Fruit fly (Drosophila melanogaster) whole organism, embryonic: ENCODE data around the gene asun.

Source experiments
- CG10366 ChIP-seq: fragments of 200-800 bp; sonication (Bioruptor generic); IDR thresholded peaks from 2 replicates; pipeline ENCODE4 v1.3.6; 2022; ENCODE audit warnings: missing biosample characterization, missing genetic modification characterization
- CG10431 ChIP-seq: fragments of 200-800 bp; sonication (Bioruptor generic); optimal IDR thresholded peaks from 3 replicates; lab custom pipeline; 2018; ENCODE audit warnings: missing biosample characterization, mild to moderate bottlenecking, missing genetic modification characterization
- CG10462 ChIP-seq: fragments of 200-800 bp; sonication (Bioruptor generic); optimal IDR thresholded peaks from 2 replicates; lab custom pipeline; 2016; ENCODE audit warnings: missing biosample characterization, missing genetic modification characterization
- CG12155 ChIP-seq: fragments of 200-800 bp; sonication (Bioruptor generic); optimal IDR thresholded peaks from 3 replicates; lab custom pipeline; 2016; ENCODE audit warnings: missing biosample characterization, missing genetic modification characterization
- CG13287 ChIP-seq: fragments of 200-800 bp; sonication (Bioruptor generic); IDR thresholded peaks from 2 replicates; pipeline ENCODE4 v1.3.6; 2022; ENCODE audit warnings: missing biosample characterization, missing genetic modification characterization; ENCODE audit not compliant: partially characterized antibody
- CG13624 ChIP-seq: fragments of 200-800 bp; sonication (Bioruptor generic); optimal IDR thresholded peaks from 2 replicates; lab custom pipeline; 2016; ENCODE audit warnings: missing biosample characterization, missing genetic modification characterization
- CG14710 ChIP-seq: fragments of 200-800 bp; sonication (Bioruptor generic); optimal IDR thresholded peaks from 3 replicates; lab custom pipeline; 2019; ENCODE audit warnings: missing biosample characterization, mild to moderate bottlenecking, missing genetic modification characterization, moderate library complexity
- CG15479 ChIP-seq: fragments of 200-800 bp; sonication (Bioruptor generic); optimal IDR thresholded peaks from 3 replicates; lab custom pipeline; 2019; ENCODE audit warnings: missing biosample characterization, mild to moderate bottlenecking, missing genetic modification characterization, moderate library complexity
- CG17328 ChIP-seq: fragments of 200-800 bp; sonication (Bioruptor generic); IDR thresholded peaks from 2 replicates; pipeline ENCODE4 v1.3.6; 2022; ENCODE audit warnings: missing biosample characterization, missing genetic modification characterization
- CG17612 ChIP-seq: fragments of 200-800 bp; sonication (Bioruptor generic); IDR thresholded peaks from 2 replicates; pipeline ENCODE4 v1.3.6; 2022; ENCODE audit warnings: missing biosample characterization, missing genetic modification characterization
- CG2875 ChIP-seq: fragments of 200-800 bp; sonication (Bioruptor generic); optimal IDR thresholded peaks from 2 replicates; lab custom pipeline; 2017; ENCODE audit warnings: missing biosample characterization, mild to moderate bottlenecking, missing genetic modification characterization, missing genetic modification reagents
- CG43689 ChIP-seq: fragments of 200-800 bp; sonication (Bioruptor generic); IDR thresholded peaks from 2 replicates; pipeline ENCODE4 v1.3.6; 2022; ENCODE audit warnings: missing biosample characterization, missing genetic modification characterization
- CG6683 ChIP-seq: fragments of 200-800 bp; sonication (Bioruptor generic); optimal IDR thresholded peaks from 2 replicates; lab custom pipeline; 2017; ENCODE audit warnings: missing biosample characterization, mild to moderate bottlenecking, missing genetic modification characterization, missing genetic modification reagents
- CG6689 ChIP-seq: fragments of 200-800 bp; sonication (Bioruptor generic); IDR thresholded peaks from 2 replicates; pipeline ENCODE4 v1.3.6; 2022; ENCODE audit warnings: missing biosample characterization, missing genetic modification characterization
- CG7372 ChIP-seq: fragments of 200-800 bp; sonication (Bioruptor generic); IDR thresholded peaks from 2 replicates; pipeline ENCODE4 v1.3.6; 2022; ENCODE audit warnings: missing biosample characterization, missing genetic modification characterization
- CG9932 ChIP-seq: fragments of 200-800 bp; sonication (Bioruptor generic); IDR thresholded peaks from 2 replicates; pipeline ENCODE4 v1.3.6; 2022; ENCODE audit warnings: missing biosample characterization, missing genetic modification characterization
- Doc2 ChIP-seq: fragments of 200-800 bp; sonication (Bioruptor generic); IDR thresholded peaks from 2 replicates; pipeline ENCODE4 v1.3.6; 2022; ENCODE audit warnings: missing biosample characterization, missing genetic modification characterization
- ERR ChIP-seq: fragments of 200-800 bp; sonication (Bioruptor generic); optimal IDR thresholded peaks from 2 replicates; lab custom pipeline; 2016; ENCODE audit warnings: missing biosample characterization, missing genetic modification characterization
- Elba2 ChIP-seq: fragments of 200-800 bp; sonication (Bioruptor generic); optimal IDR thresholded peaks from 3 replicates; lab custom pipeline; 2016; ENCODE audit warnings: missing biosample characterization, missing genetic modification characterization
- HLH3B ChIP-seq: fragments of 200-800 bp; sonication (Bioruptor generic); IDR thresholded peaks from 2 replicates; pipeline ENCODE4 v1.3.6; 2022; ENCODE audit warnings: missing biosample characterization, missing genetic modification characterization
- Hmr ChIP-seq: fragments of 200-800 bp; sonication (Bioruptor generic); optimal IDR thresholded peaks from 3 replicates; lab custom pipeline; 2017; ENCODE audit warnings: mild to moderate bottlenecking, missing biosample characterization, missing genetic modification reagents, missing genetic modification characterization
- Hr51 ChIP-seq, 2 experiments: fragments of 200-800 bp; sonication (Bioruptor generic); optimal IDR thresholded peaks; 2 replicates in 1 of 2; 3 replicates in 1 of 2; lab custom pipeline; 2016 to 2018; ENCODE audit warnings: missing biosample characterization in 2 of 2, missing genetic modification characterization in 2 of 2, mild to moderate bottlenecking in 1 of 2, moderate library complexity in 1 of 2
- Hr78 ChIP-seq, 2 experiments: fragments of 200-800 bp in 1 of 2; fragments of >200 bp in 1 of 2; sonication (Bioruptor generic) in 1 of 2; optimal IDR thresholded peaks; 2 replicates each; lab custom pipeline; 2017 to 2019; ENCODE audit warnings: missing biosample characterization in 2 of 2, missing genetic modification characterization in 2 of 2, mild to moderate bottlenecking in 1 of 2, moderate library complexity in 1 of 2
- NC2α ChIP-seq: fragments of 200-800 bp; sonication (Bioruptor generic); optimal IDR thresholded peaks from 2 replicates; lab custom pipeline; 2016; ENCODE audit warnings: missing biosample characterization, missing genetic modification characterization
- NK7.1 ChIP-seq: fragments of 200-800 bp; sonication (Bioruptor generic); optimal IDR thresholded peaks from 3 replicates; lab custom pipeline; 2016; ENCODE audit warnings: missing biosample characterization, missing genetic modification characterization
- Neu2 ChIP-seq: fragments of 200-800 bp; sonication (Bioruptor generic); optimal IDR thresholded peaks from 3 replicates; lab custom pipeline; 2016; ENCODE audit warnings: missing biosample characterization, missing genetic modification characterization, borderline replicate concordance
- Ptx1 ChIP-seq: fragments of 200-800 bp; sonication (Bioruptor generic); IDR thresholded peaks from 2 replicates; pipeline ENCODE4 v1.3.6; 2022; ENCODE audit warnings: missing biosample characterization, missing genetic modification characterization
- Ravus ChIP-seq: fragments of 200-800 bp; sonication (Bioruptor generic); IDR thresholded peaks from 2 replicates; pipeline ENCODE4 v1.3.6; 2022; ENCODE audit warnings: missing biosample characterization, missing genetic modification characterization
- Sry-δ ChIP-seq: fragments of 200-800 bp; sonication (Bioruptor generic); optimal IDR thresholded peaks from 2 replicates; lab custom pipeline; 2016; ENCODE audit warnings: missing biosample characterization, missing genetic modification characterization
- ash1 ChIP-seq: fragments of 200-800 bp; sonication (Bioruptor generic); optimal IDR thresholded peaks from 2 replicates; lab custom pipeline; 2018; ENCODE audit warnings: missing biosample characterization, mild to moderate bottlenecking, missing genetic modification characterization
- ato ChIP-seq: fragments of 200-800 bp; sonication (Bioruptor generic); IDR thresholded peaks from 2 replicates; pipeline ENCODE4 v1.3.6; 2022; ENCODE audit warnings: missing biosample characterization, missing genetic modification characterization; ENCODE audit not compliant: partially characterized antibody
- bab2 ChIP-seq: fragments of 200-800 bp; sonication (Bioruptor generic); optimal IDR thresholded peaks from 2 replicates; lab custom pipeline; 2016; ENCODE audit warnings: missing biosample characterization, missing genetic modification characterization
- bigmax ChIP-seq: fragments of 200-800 bp; sonication (Bioruptor generic); optimal IDR thresholded peaks from 2 replicates; lab custom pipeline; 2018; ENCODE audit warnings: missing biosample characterization, mild to moderate bottlenecking, missing genetic modification characterization
- btn ChIP-seq: fragments of 200-800 bp; sonication (Bioruptor generic); optimal IDR thresholded peaks from 2 replicates; lab custom pipeline; 2016; ENCODE audit warnings: missing biosample characterization, missing genetic modification characterization
- ci ChIP-seq: fragments of 200-800 bp; sonication (Bioruptor generic); IDR thresholded peaks from 3 replicates; pipeline ENCODE4 v1.3.6; 2022; ENCODE audit warnings: missing biosample characterization, missing genetic modification characterization
- dm ChIP-seq: fragments of 200-800 bp; sonication (Bioruptor generic); optimal IDR thresholded peaks from 3 replicates; lab custom pipeline; 2016; ENCODE audit warnings: missing biosample characterization, missing genetic modification characterization
- dpn ChIP-seq, 2 experiments: fragments of 200-800 bp; sonication (Bioruptor generic); optimal IDR thresholded peaks; 3 replicates each; lab custom pipeline; 2016; ENCODE audit warnings: missing biosample characterization in 2 of 2, missing genetic modification characterization in 2 of 2
- eve ChIP-seq, 2 experiments: fragments of >200 bp; optimal IDR thresholded peaks; 2 replicates each; lab custom pipeline; 2017; ENCODE audit warnings: missing biosample characterization in 2 of 2, missing genetic modification characterization in 2 of 2
- gem ChIP-seq: fragments of 200-800 bp; sonication (Bioruptor generic); optimal IDR thresholded peaks from 2 replicates; lab custom pipeline; 2019; ENCODE audit warnings: missing biosample characterization, mild to moderate bottlenecking, missing genetic modification characterization, moderate library complexity
- kah ChIP-seq: fragments of 200-800 bp; sonication (Bioruptor generic); optimal IDR thresholded peaks from 2 replicates; lab custom pipeline; 2018; ENCODE audit warnings: missing biosample characterization, mild to moderate bottlenecking, missing genetic modification characterization
- lab ChIP-seq: fragments of 200-800 bp; sonication (Bioruptor generic); optimal IDR thresholded peaks from 3 replicates; lab custom pipeline; 2017; ENCODE audit warnings: missing biosample characterization, missing genetic modification characterization, mild to moderate bottlenecking, moderate library complexity, missing genetic modification reagents
- lilli ChIP-seq: fragments of 200-800 bp; sonication (Bioruptor generic); optimal IDR thresholded peaks from 3 replicates; lab custom pipeline; 2016; ENCODE audit warnings: missing biosample characterization, missing genetic modification characterization
- luna ChIP-seq: fragments of 200-800 bp; sonication (Bioruptor generic); optimal IDR thresholded peaks from 2 replicates; lab custom pipeline; 2016; ENCODE audit warnings: missing biosample characterization, missing genetic modification characterization
- maf-S ChIP-seq: fragments of 200-800 bp; sonication (Bioruptor generic); optimal IDR thresholded peaks from 2 replicates; lab custom pipeline; 2016; ENCODE audit warnings: missing biosample characterization, missing genetic modification characterization
- mirr ChIP-seq: fragments of 200-800 bp; sonication (Bioruptor generic); optimal IDR thresholded peaks from 3 replicates; lab custom pipeline; 2018; ENCODE audit warnings: missing biosample characterization, mild to moderate bottlenecking, missing genetic modification characterization
- rib ChIP-seq: fragments of 200-800 bp; sonication (Bioruptor generic); IDR thresholded peaks from 2 replicates; pipeline ENCODE4 v1.3.6; 2022; ENCODE audit warnings: missing biosample characterization, missing genetic modification characterization
- scrt ChIP-seq: fragments of 200-800 bp; sonication (Bioruptor generic); optimal IDR thresholded peaks from 2 replicates; lab custom pipeline; 2018; ENCODE audit warnings: missing biosample characterization, mild to moderate bottlenecking, missing genetic modification characterization, moderate library complexity
- sens-2 ChIP-seq: fragments of 200-800 bp; sonication (Bioruptor generic); IDR thresholded peaks from 2 replicates; pipeline ENCODE4 v1.3.6; 2022; ENCODE audit warnings: missing biosample characterization, missing genetic modification characterization
- sim ChIP-seq: fragments of 200-800 bp; sonication (Bioruptor generic); IDR thresholded peaks from 2 replicates; pipeline ENCODE4 v1.3.6; 2022; ENCODE audit warnings: missing biosample characterization, missing genetic modification characterization
- stwl ChIP-seq: fragments of 200-800 bp; sonication (Bioruptor generic); optimal IDR thresholded peaks from 3 replicates; lab custom pipeline; 2018; ENCODE audit warnings: missing biosample characterization, mild to moderate bottlenecking, missing genetic modification characterization, moderate library complexity
- z ChIP-seq: fragments of 200-800 bp; sonication (Bioruptor generic); IDR thresholded peaks from 3 replicates; pipeline ENCODE4 v1.3.6; 2022; ENCODE audit warnings: missing biosample characterization, missing genetic modification characterization
- zen ChIP-seq: fragments of 200-800 bp; sonication (Bioruptor generic); optimal IDR thresholded peaks from 3 replicates; lab custom pipeline; 2018; ENCODE audit warnings: missing biosample characterization, mild to moderate bottlenecking, missing genetic modification characterization, moderate library complexity
- zfh1 ChIP-seq: fragments of 200-800 bp; sonication (Bioruptor generic); IDR thresholded peaks from 3 replicates; pipeline ENCODE4 v1.3.6; 2022; ENCODE audit warnings: missing biosample characterization, missing genetic modification characterization

Gene asun

dm6 chr3R:16251926-16252287 is 12.2 kb upstream of the asun start (continued):
- TF ChIP-seq Hr51 (GFP tag; optimal IDR thresholded peaks at IDR 0.05; lab: Kevin White, UChicago) (no peak), zen (tag; lab: Kevin White, UChicago) (no peak), Ptx1 (GFP tag; lab: Robert Waterston, UW) (no peak), CG10366 (GFP tag; lab: Robert Waterston, UW) (no peak), ato (no peak), ash1 (no peak), bab2 (GFP tag; lab: Kevin White, UChicago) (no peak), kah (GFP tag; lab: Kevin White, UChicago) (no peak), scrt (GFP tag; lab: Kevin White, UChicago) (no peak), stwl (no peak), ci (GFP tag; lab: Robert Waterston, UW) (no peak), lab (GFP tag; lab: Kevin White, UChicago) (peak; percentile 12), z (GFP tag; lab: Robert Waterston, UW) (no peak), lilli (GFP tag; lab: Kevin White, UChicago) (no peak), CG6683 (no peak), HLH3B (GFP tag; lab: Robert Waterston, UW) (no peak), mirr (peak; percentile 12), CG17612 (GFP tag; lab: Robert Waterston, UW) (no peak), CG10462 (GFP tag; lab: Kevin White, UChicago) (no peak), Hr78 (GFP tag; optimal IDR thresholded peaks at IDR 0.05; lab: Kevin White, UChicago) (no peak), CG17328 (GFP tag; lab: Robert Waterston, UW) (no peak), CG12155 (GFP tag; lab: Kevin White, UChicago) (no peak), Elba2 (no peak), CG13624 (GFP tag; lab: Kevin White, UChicago) (no peak), Ravus (no peak), CG13287 (GFP tag; lab: Robert Waterston, UW) (no peak), Sry-δ (GFP tag; lab: Kevin White, UChicago) (no peak), NK7.1 (GFP tag; lab: Kevin White, UChicago) (no peak), NC2α (GFP tag; lab: Kevin White, UChicago) (no peak), zfh1 (GFP tag; lab: Robert Waterston, UW) (no peak), Neu2 (no peak), rib (GFP tag; lab: Robert Waterston, UW) (no peak), CG15479 (GFP tag; lab: Kevin White, UChicago) (no peak), dm (no peak), sens-2 (no peak), btn (GFP tag; lab: Kevin White, UChicago) (no peak), luna (GFP tag; lab: Kevin White, UChicago) (no peak), CG7372 (GFP tag; lab: Robert Waterston, UW) (no peak), CG6689 (GFP tag; lab: Robert Waterston, UW) (no peak), sim (GFP tag; lab: Robert Waterston, UW) (no peak), eve (GFP tag; optimal IDR thresholded peaks at IDR 0.05; lab: Kevin White, UChicago) (no peak), bigmax (no peak), Doc2 (no peak), CG43689 (GFP tag; lab: Robert Waterston, UW) (no peak), CG2875 (GFP tag; lab: Kevin White, UChicago) (no peak), ERR (GFP tag; lab: Kevin White, UChicago) (no peak), maf-S (no peak), CG9932 (GFP tag; lab: Robert Waterston, UW) (no peak), CG14710 (no peak), CG10431 (no peak), dpn (GFP tag; optimal IDR thresholded peaks at IDR 0.05; lab: Kevin White, UChicago) (no peak), gem (no peak), Hmr (no peak)
